Fruit fly (Drosophila melanogaster) whole organism: ENCODE data around the gene CG4022.

Experiments used
- CG8478 ChIP-seq: fragments of >200 bp; optimal IDR thresholded peaks from 2 replicates; lab custom pipeline; 2018; ENCODE audit warnings: inconsistent platforms
- Dll ChIP-seq: fragments of >200 bp; optimal IDR thresholded peaks from 2 replicates; lab custom pipeline; 2017
- EcR ChIP-seq, 2 experiments: fragments of >200 bp; optimal IDR thresholded peaks; 2 replicates each; lab custom pipeline; 2017; ENCODE audit warnings: missing biosample characterization in 2 of 2, missing genetic modification characterization in 2 of 2, missing genetic modification reagents in 2 of 2
- pan ChIP-seq: fragments of >200 bp; optimal IDR thresholded peaks from 2 replicates; lab custom pipeline; 2017
- psq ChIP-seq: fragments of >200 bp; optimal IDR thresholded peaks from 2 replicates; lab custom pipeline; 2017
- usp ChIP-seq: fragments of >200 bp; optimal IDR thresholded peaks from 2 replicates; lab custom pipeline; 2017; ENCODE audit warnings: missing biosample characterization, missing genetic modification characterization, mixed read lengths

Gene CG4022

dm6 chr3L:9423757-9424527 is 13.3 kb upstream of the CG4022 start:
- TF ChIP-seq Dll (lab: Kevin White, UChicago) (no peak), psq (lab: Kevin White, UChicago) (no peak), EcR (GFP tag; optimal IDR thresholded peaks at IDR 0.05; lab: Kevin White, UChicago) (no peak), pan (lab: Kevin White, UChicago) (no peak), usp (no peak), CG8478 (lab: Kevin White, UChicago) (no peak)

DNA sequence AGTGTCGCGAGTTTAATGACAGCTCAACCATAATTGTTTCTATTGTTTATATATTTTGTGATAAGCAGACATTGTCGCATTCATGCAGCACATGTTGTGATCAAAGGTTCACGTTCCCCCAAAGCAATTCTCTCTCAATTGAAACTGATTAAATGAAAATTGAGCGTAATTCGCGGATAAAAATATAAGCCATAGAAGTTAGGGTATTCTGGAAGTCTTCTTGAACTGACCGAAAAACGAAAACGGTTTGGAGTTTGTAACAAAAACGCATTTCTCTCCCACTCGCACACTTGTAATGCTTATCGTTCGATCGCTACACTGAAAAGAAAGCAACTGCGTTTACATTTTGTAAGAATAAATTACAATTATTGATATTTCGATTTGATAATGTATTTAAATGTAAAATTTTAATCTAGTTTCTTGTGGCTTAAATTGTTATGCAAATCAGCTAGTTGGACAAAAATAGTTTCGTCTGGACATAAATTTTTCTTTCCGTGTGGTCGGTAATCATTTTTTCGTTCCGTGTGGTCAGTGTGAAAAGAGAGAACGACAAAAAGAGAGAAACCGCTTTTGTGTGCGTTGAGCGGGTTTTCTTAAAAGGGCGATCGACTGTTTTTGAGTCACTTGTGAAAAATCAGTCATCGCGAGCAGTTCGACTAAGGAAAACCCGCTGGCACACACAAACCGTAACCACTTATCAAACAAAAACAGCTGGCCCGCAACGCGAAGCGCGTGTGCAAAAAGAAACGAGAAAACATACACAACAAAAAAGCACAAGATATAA is 12.2 kb upstream of the CG4022 start, which contains the start of gene aay:
Gene aay (plus strand): TSS at position 618 of the 784 bp plus-strand sequence.
- TF ChIP-seq Dll (lab: Kevin White, UChicago) (no peak), psq (lab: Kevin White, UChicago) (no peak), pan (lab: Kevin White, UChicago) (no peak), CG8478 (lab: Kevin White, UChicago) (no peak), EcR (GFP tag; optimal IDR thresholded peaks at IDR 0.05; lab: Kevin White, UChicago) (no peak), usp (no peak)

dm6 chr3L:9422135-9422534 is 11.5 kb upstream of the CG4022 start:
- no peak for TF ChIP-seq usp
- TF ChIP-seq Dll (lab: Kevin White, UChicago) = no peak
- TF ChIP-seq psq (lab: Kevin White, UChicago) = no peak
- no peak for TF ChIP-seq pan (lab: Kevin White, UChicago)
- no peak for TF ChIP-seq EcR (GFP tag; optimal IDR thresholded peaks at IDR 0.05; lab: Kevin White, UChicago)

DNA sequence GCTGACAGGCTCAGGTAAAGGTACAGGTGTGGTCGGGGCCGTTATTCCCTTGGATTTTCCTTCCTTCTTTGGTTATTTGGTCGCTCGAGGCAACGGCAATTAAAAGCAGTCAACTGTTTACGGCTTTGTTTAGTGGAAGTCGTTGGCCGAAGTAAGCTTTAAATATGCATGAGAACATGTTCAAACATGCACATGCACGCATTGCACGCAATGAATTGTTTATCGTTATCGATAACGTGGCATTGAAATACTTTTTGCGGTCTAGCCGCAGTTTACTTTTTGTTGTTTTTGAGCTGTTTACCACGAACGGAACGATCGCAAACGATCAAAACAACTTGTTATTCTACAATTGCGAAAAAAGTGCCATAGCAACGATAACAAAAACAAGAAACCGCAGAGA is 11.0 kb upstream of the CG4022 start:
- TF ChIP-seq Dll (lab: Kevin White, UChicago) (no peak), usp (no peak), CG8478 (lab: Kevin White, UChicago) (no peak), pan (lab: Kevin White, UChicago) (no peak), EcR (GFP tag; optimal IDR thresholded peaks at IDR 0.05; lab: Kevin White, UChicago) (no peak), psq (lab: Kevin White, UChicago) (no peak)

DNA sequence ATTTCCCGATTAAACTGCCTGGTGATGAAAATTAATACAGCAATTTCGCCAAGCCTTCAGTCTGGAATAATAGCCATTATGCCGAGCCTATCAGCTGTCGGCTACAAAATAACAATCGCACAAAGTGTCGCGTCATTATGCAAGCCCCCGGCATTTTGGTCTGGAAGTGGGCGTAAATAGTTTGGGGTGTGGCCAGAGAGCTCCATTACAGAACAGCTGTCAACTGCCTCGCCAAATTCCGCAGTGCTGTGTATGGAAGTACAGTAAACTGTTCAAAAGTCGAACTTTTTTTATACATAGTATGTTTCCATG is 10.1 kb upstream of the CG4022 start:
- TF ChIP-seq pan (lab: Kevin White, UChicago) (no peak), Dll (lab: Kevin White, UChicago) (no peak), psq (lab: Kevin White, UChicago) (no peak), usp (no peak), CG8478 (lab: Kevin White, UChicago) (no peak), EcR (GFP tag; optimal IDR thresholded peaks at IDR 0.05; lab: Kevin White, UChicago) (no peak)

DNA sequence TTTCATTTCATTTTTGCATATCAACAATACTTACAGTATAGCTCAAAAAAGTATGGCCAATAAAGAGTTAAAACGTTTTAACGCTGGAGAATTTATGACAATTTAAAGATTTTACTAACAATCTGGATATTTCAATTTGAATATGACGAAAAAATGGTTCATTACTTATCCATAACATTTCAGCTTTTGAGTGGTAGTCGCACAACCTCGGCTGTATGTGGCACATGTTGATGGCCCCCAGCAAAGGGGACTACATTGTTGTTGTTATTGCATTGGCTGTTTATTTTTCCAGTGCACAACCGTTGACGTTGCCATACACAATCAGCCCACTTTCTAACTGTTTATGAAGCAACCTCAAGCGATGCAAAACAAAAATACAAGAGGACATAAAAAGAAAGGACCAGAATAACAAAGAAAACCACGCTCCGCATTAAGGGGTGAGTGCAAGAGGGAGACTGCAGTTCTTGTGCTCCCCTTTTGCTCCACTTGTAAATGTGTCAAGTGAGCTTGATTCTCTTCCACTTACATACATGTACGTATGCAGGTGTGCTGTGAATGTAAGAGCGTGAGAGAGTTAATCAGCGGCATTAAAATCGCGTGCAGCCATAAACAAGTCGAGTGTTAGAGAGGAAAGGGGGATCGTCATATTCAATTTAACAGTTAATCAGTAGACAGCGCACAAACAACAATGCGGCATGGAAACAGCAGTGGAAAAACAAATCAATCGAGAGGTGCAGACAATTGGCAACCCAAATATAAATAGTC is 9.6 kb upstream of the CG4022 start:
- no peak for TF ChIP-seq CG8478 (lab: Kevin White, UChicago)
- no peak for TF ChIP-seq usp
- no peak for TF ChIP-seq psq (lab: Kevin White, UChicago)
- TF ChIP-seq EcR (GFP tag; optimal IDR thresholded peaks at IDR 0.05; lab: Kevin White, UChicago) = no peak
- TF ChIP-seq Dll (lab: Kevin White, UChicago) = no peak
- TF ChIP-seq pan (lab: Kevin White, UChicago) = no peak

- TF ChIP-seq EcR (GFP tag; optimal IDR thresholded peaks at IDR 0.05; lab: Kevin White, UChicago) (no peak), usp (no peak), psq (lab: Kevin White, UChicago) (no peak), Dll (lab: Kevin White, UChicago) (no peak), pan (lab: Kevin White, UChicago) (no peak), CG8478 (lab: Kevin White, UChicago) (no peak)
These were observed 8.7 kb upstream of the CG4022 start for dm6 chr3L:9419328-9419727.

DNA sequence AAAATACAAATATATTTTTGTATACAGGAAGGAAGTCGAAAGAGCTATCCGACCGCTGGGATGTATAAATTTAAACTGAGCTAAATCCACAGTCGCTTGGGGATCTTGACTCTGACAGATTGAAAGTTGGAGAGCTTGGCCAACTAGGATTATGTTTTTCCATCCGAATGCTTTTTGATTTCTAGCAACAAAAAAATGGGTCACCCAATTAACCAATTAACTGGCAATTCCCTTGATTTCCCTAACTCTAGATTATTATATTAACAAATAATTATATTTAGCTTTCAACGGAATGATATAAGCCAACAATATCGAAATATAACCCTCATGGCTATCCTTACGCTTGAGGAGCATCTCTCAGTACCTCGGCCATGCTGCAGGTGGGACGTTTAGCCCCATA is 6.7 kb upstream of the CG4022 start, which contains the start of gene CG3982:
Gene CG3982 (minus strand): TSS at position 101 of the 400 bp plus-strand sequence.
- no peak for TF ChIP-seq usp
- TF ChIP-seq Dll (lab: Kevin White, UChicago) = no peak
- no peak for TF ChIP-seq psq (lab: Kevin White, UChicago)
- TF ChIP-seq CG8478 (lab: Kevin White, UChicago) = no peak
- TF ChIP-seq EcR (GFP tag; optimal IDR thresholded peaks at IDR 0.05; lab: Kevin White, UChicago) = no peak
- TF ChIP-seq pan (lab: Kevin White, UChicago) = no peak

- TF ChIP-seq Dll (lab: Kevin White, UChicago) (no peak), pan (lab: Kevin White, UChicago) (no peak), psq (lab: Kevin White, UChicago) (no peak), EcR (GFP tag; optimal IDR thresholded peaks at IDR 0.05; lab: Kevin White, UChicago) (no peak), CG8478 (lab: Kevin White, UChicago) (no peak), usp (no peak)
These were observed 522 bp downstream of the CG4022 start for dm6 chr3L:9410030-9410589.

- TF ChIP-seq psq (lab: Kevin White, UChicago) (no peak), Dll (lab: Kevin White, UChicago) (no peak), CG8478 (lab: Kevin White, UChicago) (no peak), usp (no peak), EcR (GFP tag; optimal IDR thresholded peaks at IDR 0.05; lab: Kevin White, UChicago) (no peak), pan (lab: Kevin White, UChicago) (no peak)
These were observed 6.1 kb downstream of the CG4022 start, which contains the start of gene Cpr67B for dm6 chr3L:9404497-9404896. Gene Cpr67B (plus strand): TSS chr3L:9404797.
